Worm (Caenorhabditis elegans) whole organism, early embryonic: ENCODE results near the gene Y49E10.27.

Experiments used
- B0310.2 ChIP-seq: sonication (generic microtip); optimal IDR thresholded peaks from 2 replicates; lab custom pipeline; 2016; ENCODE audit warnings: mild to moderate bottlenecking, missing genetic modification characterization, missing compliant biosample characterization
- F13C5.2 ChIP-seq: sonication (generic microtip); optimal IDR thresholded peaks from 2 replicates; lab custom pipeline; 2017; ENCODE audit warnings: mild to moderate bottlenecking, missing genetic modification characterization, inconsistent platforms, missing compliant biosample characterization
- aly-1 ChIP-seq: sonication (generic microtip); optimal IDR thresholded peaks from 2 replicates; lab custom pipeline; 2016; ENCODE audit warnings: missing genetic modification characterization, missing compliant biosample characterization
- ama-1 ChIP-seq: fragments of 150-350 bp; optimal IDR thresholded peaks from 2 replicates; lab custom pipeline; 2014
- ceh-13 ChIP-seq: fragments of 200-800 bp; sonication (Bioruptor generic); optimal IDR thresholded peaks from 2 replicates; lab custom pipeline; 2018; ENCODE audit warnings: mild to moderate bottlenecking, missing genetic modification characterization, missing compliant biosample characterization
- ceh-36 ChIP-seq: sonication (generic microtip); optimal IDR thresholded peaks from 2 replicates; lab custom pipeline; 2016; ENCODE audit warnings: missing genetic modification characterization, inconsistent platforms, missing compliant biosample characterization
- ets-7 ChIP-seq: sonication (generic microtip); optimal IDR thresholded peaks from 2 replicates; lab custom pipeline; 2016; ENCODE audit warnings: missing genotype, missing genetic modification characterization, missing compliant biosample characterization
- flt-1 ChIP-seq: fragments of 200-800 bp; sonication (Bioruptor generic); IDR thresholded peaks from 2 replicates; pipeline ENCODE4 v1.3.6; 2022; ENCODE audit warnings: missing genetic modification characterization, missing compliant biosample characterization
- hmbx-1 ChIP-seq: sonication (generic microtip); optimal IDR thresholded peaks from 2 replicates; lab custom pipeline; 2016; ENCODE audit warnings: mild to moderate bottlenecking, missing genetic modification characterization, missing compliant biosample characterization
- hmg-4 ChIP-seq: fragments of 200-800 bp; sonication (Bioruptor generic); optimal IDR thresholded peaks from 2 replicates; lab custom pipeline; 2018; ENCODE audit warnings: mild to moderate bottlenecking, missing genetic modification characterization, missing compliant biosample characterization
- hnd-1 ChIP-seq: sonication (generic microtip); optimal IDR thresholded peaks from 2 replicates; lab custom pipeline; 2016; ENCODE audit warnings: missing genetic modification characterization, missing compliant biosample characterization
- pes-1 ChIP-seq: fragments of 200-800 bp; sonication (Bioruptor generic); IDR thresholded peaks from 2 replicates; pipeline ENCODE4 v1.3.6; 2022; ENCODE audit warnings: missing genetic modification reagents, missing genetic modification characterization, missing compliant biosample characterization
- scrt-1 ChIP-seq: fragments of 200-800 bp; sonication (Bioruptor generic); IDR thresholded peaks from 2 replicates; pipeline ENCODE4 v1.3.6; 2022; ENCODE audit warnings: missing genetic modification characterization, missing compliant biosample characterization
- sea-1 ChIP-seq: fragments of 200-800 bp; sonication (Bioruptor generic); conservative IDR thresholded peaks from 2 replicates; pipeline ENCODE4 v1.3.6; 2022; ENCODE audit warnings: missing genetic modification characterization, missing compliant biosample characterization
- tbx-11 ChIP-seq: fragments of 200-800 bp; sonication (Bioruptor generic); IDR thresholded peaks from 2 replicates; pipeline ENCODE4 v1.3.6; 2022; ENCODE audit warnings: missing genetic modification characterization, missing compliant biosample characterization
- tbx-37 ChIP-seq: fragments of 200-800 bp; sonication (Bioruptor generic); conservative IDR thresholded peaks from 2 replicates; pipeline ENCODE4 v1.3.6; 2022; ENCODE audit warnings: missing genetic modification reagents, missing genetic modification characterization, missing compliant biosample characterization
- tra-4 ChIP-seq: sonication (generic microtip); optimal IDR thresholded peaks from 2 replicates; lab custom pipeline; 2017; ENCODE audit warnings: missing genetic modification characterization, missing compliant biosample characterization

Y49E10.27 gene

ce11 chrIII:12427527-12428263 is 6.5 kb upstream of the Y49E10.27 start:
- TF ChIP-seq tbx-11 (GFP tag; lab: Robert Waterston, UW) (no peak), sea-1 (GFP tag; lab: Robert Waterston, UW) (no peak), tra-4 (tag; lab: Kevin White, UChicago) (no peak), ets-7 (no peak), hmbx-1 (tag; lab: Kevin White, UChicago) (no peak), flt-1 (no peak), ama-1 (lab: Kevin White, UChicago) (no peak), ceh-13 (no peak), aly-1 (tag; lab: Kevin White, UChicago) (no peak), pes-1 (GFP tag; lab: Robert Waterston, UW) (no peak), B0310.2 (tag; lab: Kevin White, UChicago) (no peak), scrt-1 (GFP tag; lab: Robert Waterston, UW) (no peak)

ce11 chrIII:12428264-12428627 is 6.0 kb upstream of the Y49E10.27 start:
- TF ChIP-seq flt-1 (no peak), aly-1 (tag; lab: Kevin White, UChicago) (no peak), scrt-1 (GFP tag; lab: Robert Waterston, UW) (no peak), tra-4 (tag; lab: Kevin White, UChicago) (no peak), tbx-11 (GFP tag; lab: Robert Waterston, UW) (no peak), F13C5.2 (tag; lab: Kevin White, UChicago) (no peak), ceh-13 (no peak), sea-1 (GFP tag; lab: Robert Waterston, UW) (no peak), ceh-36 (no peak), B0310.2 (tag; lab: Kevin White, UChicago) (no peak), hnd-1 (no peak), hmbx-1 (tag; lab: Kevin White, UChicago) (no peak), ets-7 (no peak)

ce11 chrIII:12428799-12429351 is 5.3 kb upstream of the Y49E10.27 start:
- TF ChIP-seq flt-1 = no peak
- no peak for TF ChIP-seq tbx-11 (GFP tag; lab: Robert Waterston, UW)
- TF ChIP-seq F13C5.2 (tag; lab: Kevin White, UChicago) = no peak
- no peak for TF ChIP-seq pes-1 (GFP tag; lab: Robert Waterston, UW)
- no peak for TF ChIP-seq ceh-13
- TF ChIP-seq ama-1 (lab: Kevin White, UChicago) = no peak
- no peak for TF ChIP-seq aly-1 (tag; lab: Kevin White, UChicago)
- no peak for TF ChIP-seq hmbx-1 (tag; lab: Kevin White, UChicago)
- TF ChIP-seq hmg-4 (GFP tag; lab: Kevin White, UChicago) = no peak
- TF ChIP-seq scrt-1 (GFP tag; lab: Robert Waterston, UW) = no peak
- TF ChIP-seq sea-1 (GFP tag; lab: Robert Waterston, UW) = no peak
- TF ChIP-seq B0310.2 (tag; lab: Kevin White, UChicago) = no peak
- TF ChIP-seq tra-4 (tag; lab: Kevin White, UChicago) = no peak
- no peak for TF ChIP-seq hnd-1
- TF ChIP-seq ets-7 = no peak
- no peak for TF ChIP-seq tbx-37 (GFP tag; lab: Robert Waterston, UW)
- TF ChIP-seq ceh-36 = no peak

DNA sequence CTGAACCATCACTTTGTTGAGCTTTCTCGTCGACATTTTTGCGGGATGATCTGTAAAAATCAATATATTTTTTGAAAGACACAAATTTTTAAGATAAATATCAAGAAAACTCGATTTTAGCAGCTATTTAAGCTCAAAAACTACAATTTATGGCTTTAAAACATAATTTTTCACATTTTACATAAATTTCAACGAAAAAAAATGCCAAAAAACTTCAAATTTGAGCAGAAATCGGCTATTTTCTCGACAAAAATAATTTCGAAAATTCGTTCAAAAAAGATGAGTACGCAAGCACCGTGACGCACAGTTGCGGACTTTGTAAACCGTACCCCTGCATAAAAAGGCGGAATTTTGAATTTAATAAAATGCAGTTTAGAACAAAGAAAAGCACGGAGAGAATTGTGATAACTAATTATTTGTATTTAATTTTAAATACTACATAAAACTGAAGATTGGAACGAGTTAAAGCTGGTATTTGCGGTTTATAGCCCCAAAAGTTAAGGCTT is 4.6 kb upstream of the Y49E10.27 start, which contains the start of gene snr-6:
snr-6 (minus strand) TSS at position 51 of the 506 bp plus-strand sequence.
- TF ChIP-seq flt-1 (no peak), sea-1 (GFP tag; lab: Robert Waterston, UW) (no peak), pes-1 (GFP tag; lab: Robert Waterston, UW) (no peak), ama-1 (lab: Kevin White, UChicago) (no peak), hmg-4 (GFP tag; lab: Kevin White, UChicago) (no peak), F13C5.2 (tag; lab: Kevin White, UChicago) (peak; percentile 77)

- TF ChIP-seq ceh-36 = no peak
- TF ChIP-seq scrt-1 (GFP tag; lab: Robert Waterston, UW) = no peak
- TF ChIP-seq tra-4 (tag; lab: Kevin White, UChicago) = no peak
- TF ChIP-seq ceh-13 = no peak
Observed at ce11 chrIII:12430209-12430608, 4.0 kb upstream of the Y49E10.27 start, which contains the start of gene Y49E10.16. TSS of gene Y49E10.16 (plus strand) at chrIII:12430509.

- TF ChIP-seq tra-4 (tag; lab: Kevin White, UChicago) (no peak), ceh-13 (no peak), B0310.2 (tag; lab: Kevin White, UChicago) (no peak), flt-1 (no peak), tbx-37 (GFP tag; lab: Robert Waterston, UW) (no peak), ama-1 (lab: Kevin White, UChicago) (no peak), hmbx-1 (tag; lab: Kevin White, UChicago) (no peak), tbx-11 (GFP tag; lab: Robert Waterston, UW) (no peak), F13C5.2 (tag; lab: Kevin White, UChicago) (no peak), ets-7 (no peak), aly-1 (tag; lab: Kevin White, UChicago) (no peak), hnd-1 (no peak), hmg-4 (GFP tag; lab: Kevin White, UChicago) (no peak), pes-1 (GFP tag; lab: Robert Waterston, UW) (no peak), sea-1 (GFP tag; lab: Robert Waterston, UW) (no peak), ceh-36 (no peak), scrt-1 (GFP tag; lab: Robert Waterston, UW) (no peak)
Observed at ce11 chrIII:12436215-12436614, 2.0 kb downstream of the Y49E10.27 start, which contains the start of gene fbxa-218. TSS of gene fbxa-218 (plus strand) at chrIII:12436515.

ce11 chrIII:12437020-12437419 is 2.8 kb downstream of the Y49E10.27 start:
- TF ChIP-seq flt-1 = no peak
- TF ChIP-seq scrt-1 (GFP tag; lab: Robert Waterston, UW) = no peak
- TF ChIP-seq ceh-13 = no peak
- no peak for TF ChIP-seq hnd-1
